Worm (Caenorhabditis elegans) whole organism, L2 larva: ENCODE measurements around the gene F19B10.1.

Source experiments
- R02D3.7 ChIP-seq: fragments of 150-350 bp; optimal IDR thresholded peaks from 2 replicates; lab custom pipeline; 2014; ENCODE audit warnings: missing biosample characterization, missing genetic modification characterization
- blmp-1 ChIP-seq: sonication (generic microtip); optimal IDR thresholded peaks from 2 replicates; lab custom pipeline; 2017; ENCODE audit warnings: missing genetic modification characterization, mild to moderate bottlenecking, missing compliant biosample characterization, antibody characterized with exemption, moderate library complexity; ENCODE audit not compliant: insufficient read depth
- lin-39 ChIP-seq: fragments of 150-350 bp; optimal IDR thresholded peaks from 2 replicates; lab custom pipeline; 2014; ENCODE audit warnings: missing biosample characterization, missing genetic modification reagents, missing genetic modification characterization
- nhr-11 ChIP-seq: fragments of 150-350 bp; optimal IDR thresholded peaks from 2 replicates; lab custom pipeline; 2014; ENCODE audit warnings: missing biosample characterization, missing genetic modification characterization
- nhr-12 ChIP-seq: fragments of 150-350 bp; optimal IDR thresholded peaks from 2 replicates; lab custom pipeline; 2014; ENCODE audit warnings: missing biosample characterization, missing genetic modification characterization
- nhr-25 ChIP-seq: fragments of 150-350 bp; sonication (generic microtip); optimal IDR thresholded peaks from 3 replicates; lab custom pipeline; 2014; ENCODE audit warnings: missing biosample characterization, missing genetic modification characterization
- sma-3 ChIP-seq: sonication (generic microtip); optimal IDR thresholded peaks from 2 replicates; lab custom pipeline; 2016; ENCODE audit warnings: missing genetic modification reagents, missing genetic modification characterization, missing compliant biosample characterization
- snpc-4 ChIP-seq: fragments of 150-350 bp; optimal IDR thresholded peaks from 2 replicates; lab custom pipeline; 2014; ENCODE audit warnings: missing biosample characterization, missing genetic modification characterization
- ztf-11 ChIP-seq: sonication (generic microtip); optimal IDR thresholded peaks from 2 replicates; lab custom pipeline; 2017; ENCODE audit warnings: missing biosample characterization, missing genetic modification characterization
- ztf-4 ChIP-seq: fragments of 150-350 bp; optimal IDR thresholded peaks from 2 replicates; lab custom pipeline; 2014; ENCODE audit warnings: missing biosample characterization, missing genetic modification characterization

- TF ChIP-seq nhr-11 (tag; lab: Kevin White, UChicago) (no peak), ztf-4 (tag; lab: Kevin White, UChicago) (no peak), sma-3 (GFP tag; lab: Kevin White, UChicago) (no peak), lin-39 (tag; lab: Kevin White, UChicago) (no peak), ztf-11 (tag; lab: Kevin White, UChicago) (no peak), snpc-4 (tag; lab: Kevin White, UChicago) (no peak), R02D3.7 (tag; lab: Kevin White, UChicago) (no peak), nhr-25 (tag; lab: Kevin White, UChicago) (no peak), nhr-12 (tag; lab: Kevin White, UChicago) (no peak), blmp-1 (tag; lab: Kevin White, UChicago) (no peak)
Measured at ce11 chrII:3705320-3705719, 22.3 kb downstream of the F19B10.1 start, which contains the start of gene srx-108.
